Worm (Caenorhabditis elegans) whole organism, young adult: ENCODE results near the gene dyn-1.

Experiments
- B0336.3 ChIP-seq: fragments of 200-800 bp; sonication (Bioruptor generic); IDR thresholded peaks from 2 replicates; pipeline ENCODE4 v1.3.6; 2022; ENCODE audit warnings: missing genetic modification characterization, missing compliant biosample characterization
- C17E4.6 ChIP-seq: fragments of 200-800 bp; sonication (Bioruptor generic); IDR thresholded peaks from 2 replicates; pipeline ENCODE4 v1.3.6; 2022; ENCODE audit warnings: missing genetic modification reagents, missing genetic modification characterization, missing compliant biosample characterization
- D2030.7 ChIP-seq: fragments of 200-800 bp; sonication (Bioruptor generic); IDR thresholded peaks from 2 replicates; pipeline ENCODE4 v1.3.6; 2022; ENCODE audit warnings: missing genetic modification reagents, missing genetic modification characterization, missing compliant biosample characterization
- F22D6.2 ChIP-seq: sonication (generic microtip); optimal IDR thresholded peaks from 2 replicates; lab custom pipeline; 2016; ENCODE audit warnings: mild to moderate bottlenecking, missing genetic modification characterization, missing compliant biosample characterization
- F39B2.1 ChIP-seq: fragments of 200-800 bp; sonication (Bioruptor generic); IDR thresholded peaks from 2 replicates; pipeline ENCODE4 v1.3.6; 2022; ENCODE audit warnings: missing genetic modification reagents, missing genetic modification characterization, missing compliant biosample characterization
- K11D2.4 ChIP-seq: fragments of 200-800 bp; sonication (Bioruptor generic); IDR thresholded peaks from 2 replicates; pipeline ENCODE4 v1.3.6; 2022; ENCODE audit warnings: missing genetic modification reagents, missing genetic modification characterization, missing compliant biosample characterization
- Y53G8AR.9 ChIP-seq: fragments of 200-800 bp; sonication (Bioruptor generic); conservative IDR thresholded peaks from 2 replicates; pipeline ENCODE4 v1.3.6; 2022; ENCODE audit warnings: missing genetic modification reagents, missing genetic modification characterization, missing compliant biosample characterization
- Y56A3A.18 ChIP-seq: fragments of 200-800 bp; sonication (Bioruptor generic); IDR thresholded peaks from 2 replicates; pipeline ENCODE4 v1.3.6; 2022; ENCODE audit warnings: missing genetic modification reagents, missing genetic modification characterization, missing compliant biosample characterization
- Y67H2A.10 ChIP-seq: fragments of 200-800 bp; sonication (Bioruptor generic); conservative IDR thresholded peaks from 2 replicates; pipeline ENCODE4 v1.3.6; 2022; ENCODE audit warnings: missing genetic modification reagents, missing genetic modification characterization, missing compliant biosample characterization
- Y95B8A.8 ChIP-seq: fragments of 200-800 bp; sonication (Bioruptor generic); IDR thresholded peaks from 2 replicates; pipeline ENCODE4 v1.3.6; 2022; ENCODE audit warnings: missing genetic modification reagents, missing genetic modification characterization, missing compliant biosample characterization
- ZK185.1 ChIP-seq: sonication (generic microtip); optimal IDR thresholded peaks from 2 replicates; lab custom pipeline; 2016; ENCODE audit warnings: mild to moderate bottlenecking, missing genetic modification characterization, missing compliant biosample characterization; ENCODE audit not compliant: poor library complexity, severe bottlenecking
- akir-1 ChIP-seq: fragments of 200-800 bp; sonication (Bioruptor generic); optimal IDR thresholded peaks from 2 replicates; lab custom pipeline; 2018; ENCODE audit warnings: mild to moderate bottlenecking, missing genetic modification characterization, moderate library complexity, missing compliant biosample characterization
- atf-7 ChIP-seq: sonication (generic microtip); optimal IDR thresholded peaks from 2 replicates; lab custom pipeline; 2017; ENCODE audit warnings: mild to moderate bottlenecking, missing genetic modification characterization, missing compliant biosample characterization
- attf-5 ChIP-seq: fragments of 200-800 bp; sonication (Bioruptor generic); optimal IDR thresholded peaks from 2 replicates; lab custom pipeline; 2018; ENCODE audit warnings: mild to moderate bottlenecking, missing genetic modification characterization, missing compliant biosample characterization
- attf-6 ChIP-seq: fragments of 200-800 bp; sonication (Bioruptor generic); IDR thresholded peaks from 2 replicates; pipeline ENCODE4 v1.3.6; 2022; ENCODE audit warnings: missing genetic modification reagents, missing genetic modification characterization, missing compliant biosample characterization
- cebp-1 ChIP-seq, 2 experiments: fragments of 200-800 bp in 1 of 2; sonication (Bioruptor generic) in 1 of 2; sonication (generic microtip) in 1 of 2; IDR thresholded peaks in 1 of 2; optimal IDR thresholded peaks in 1 of 2; 2 replicates each; pipeline versions ENCODE4 v1.3.6 to Lab custom; 2017 to 2022; ENCODE audit warnings: missing compliant biosample characterization in 2 of 2, missing genetic modification characterization in 2 of 2, mild to moderate bottlenecking in 1 of 2, missing genetic modification reagents in 1 of 2, moderate library complexity in 1 of 2
- ceh-100 ChIP-seq: fragments of 200-800 bp; sonication (Bioruptor generic); IDR thresholded peaks from 2 replicates; pipeline ENCODE4 v1.3.6; 2022; ENCODE audit warnings: missing genetic modification reagents, missing genetic modification characterization, missing compliant biosample characterization
- chd-7 ChIP-seq: sonication (generic microtip); optimal IDR thresholded peaks from 2 replicates; lab custom pipeline; 2016; ENCODE audit warnings: mild to moderate bottlenecking, missing genetic modification characterization, moderate library complexity, missing compliant biosample characterization
- die-1 ChIP-seq: sonication (generic microtip); optimal IDR thresholded peaks from 2 replicates; lab custom pipeline; 2016; ENCODE audit warnings: missing genotype, mild to moderate bottlenecking, missing genetic modification characterization, missing compliant biosample characterization
- dox-1 ChIP-seq: fragments of 200-800 bp; sonication (Bioruptor generic); IDR thresholded peaks from 2 replicates; pipeline ENCODE4 v1.3.6; 2022; ENCODE audit warnings: missing genetic modification reagents, missing genetic modification characterization, missing compliant biosample characterization
- egl-44 ChIP-seq: fragments of 200-800 bp; sonication (Bioruptor generic); IDR thresholded peaks from 2 replicates; pipeline ENCODE4 v1.3.6; 2022; ENCODE audit warnings: missing genetic modification reagents, missing genetic modification characterization, missing compliant biosample characterization
- egrh-3 ChIP-seq: fragments of 200-800 bp; sonication (Bioruptor generic); IDR thresholded peaks from 2 replicates; pipeline ENCODE4 v1.3.6; 2022; ENCODE audit warnings: missing genetic modification reagents, missing genetic modification characterization, missing compliant biosample characterization
- gei-17 ChIP-seq: fragments of 200-800 bp; sonication (Bioruptor generic); optimal IDR thresholded peaks from 2 replicates; lab custom pipeline; 2018; ENCODE audit warnings: mild to moderate bottlenecking, missing genetic modification characterization, missing compliant biosample characterization
- hsf-1 ChIP-seq: fragments of 200-800 bp; sonication (Bioruptor generic); IDR thresholded peaks from 2 replicates; pipeline ENCODE4 v1.3.6; 2022; ENCODE audit warnings: missing genetic modification reagents, missing genetic modification characterization, missing compliant biosample characterization
- lin-26 ChIP-seq: fragments of 200-800 bp; sonication (Bioruptor generic); IDR thresholded peaks from 2 replicates; pipeline ENCODE4 v1.3.6; 2022; ENCODE audit warnings: missing genetic modification reagents, missing genetic modification characterization, missing compliant biosample characterization
- lin-35 ChIP-seq, 3 experiments: fragments of 150-350 bp in 2 of 3; sonication (generic microtip) in 1 of 3; optimal IDR thresholded peaks; 2 replicates each; lab custom pipeline; 2014 to 2018; ENCODE audit warnings: missing biosample characterization in 3 of 3, missing genetic modification characterization in 3 of 3, missing genetic modification reagents in 3 of 3
- lin-40 ChIP-seq: sonication (generic microtip); optimal IDR thresholded peaks from 2 replicates; lab custom pipeline; 2016; ENCODE audit warnings: missing genetic modification characterization, mild to moderate bottlenecking, missing compliant biosample characterization, missing genotype, missing genetic modification reagents
- lir-1 ChIP-seq: fragments of 200-800 bp; sonication (Bioruptor generic); conservative IDR thresholded peaks from 2 replicates; pipeline ENCODE4 v1.3.6; 2022; ENCODE audit warnings: missing genetic modification reagents, missing genetic modification characterization, missing compliant biosample characterization
- madf-3 ChIP-seq: fragments of 200-800 bp; sonication (Bioruptor generic); IDR thresholded peaks from 2 replicates; pipeline ENCODE4 v1.3.6; 2022; ENCODE audit warnings: missing genetic modification reagents, missing genetic modification characterization, missing compliant biosample characterization
- mcd-1 ChIP-seq: fragments of 200-800 bp; sonication (Bioruptor generic); IDR thresholded peaks from 2 replicates; pipeline ENCODE4 v1.3.6; 2022; ENCODE audit warnings: missing genetic modification reagents, missing genetic modification characterization, missing compliant biosample characterization
- nfya-2 ChIP-seq: fragments of 200-800 bp; sonication (Bioruptor generic); IDR thresholded peaks from 2 replicates; pipeline ENCODE4 v1.3.6; 2022; ENCODE audit warnings: missing genetic modification reagents, missing genetic modification characterization, missing compliant biosample characterization
- nhr-120 ChIP-seq: fragments of 200-800 bp; sonication (Bioruptor generic); IDR thresholded peaks from 2 replicates; pipeline ENCODE4 v1.3.6; 2022; ENCODE audit warnings: missing genetic modification characterization, missing compliant biosample characterization
- nhr-80 ChIP-seq: sonication (generic microtip); optimal IDR thresholded peaks from 2 replicates; lab custom pipeline; 2016; ENCODE audit warnings: missing genetic modification characterization, missing compliant biosample characterization
- pbrm-1 ChIP-seq: fragments of 200-800 bp; sonication (Bioruptor generic); IDR thresholded peaks from 2 replicates; pipeline ENCODE4 v1.3.6; 2022; ENCODE audit warnings: missing genetic modification reagents, missing genetic modification characterization, missing compliant biosample characterization
- rcor-1 ChIP-seq: fragments of 200-800 bp; sonication (Bioruptor generic); IDR thresholded peaks from 2 replicates; pipeline ENCODE4 v1.3.6; 2022; ENCODE audit warnings: missing genetic modification reagents, missing genetic modification characterization, missing compliant biosample characterization
- repo-1 ChIP-seq: sonication (generic microtip); optimal IDR thresholded peaks from 2 replicates; lab custom pipeline; 2017; ENCODE audit warnings: mild to moderate bottlenecking, missing genetic modification characterization, missing compliant biosample characterization
- rpc-1 ChIP-seq, 2 experiments: fragments of 150-350 bp in 1 of 2; sonication (generic microtip) in 1 of 2; optimal IDR thresholded peaks; 2 replicates each; lab custom pipeline; 2014 to 2018; ENCODE audit warnings: missing biosample characterization in 1 of 2, missing genetic modification characterization in 1 of 2, missing genetic modification reagents in 1 of 2, missing genotype in 1 of 2
- somi-1 ChIP-seq: fragments of 200-800 bp; sonication (Bioruptor generic); optimal IDR thresholded peaks from 2 replicates; lab custom pipeline; 2018; ENCODE audit warnings: mild to moderate bottlenecking, missing genetic modification characterization, missing compliant biosample characterization
- tlf-1 ChIP-seq: fragments of 200-800 bp; sonication (Bioruptor generic); optimal IDR thresholded peaks from 2 replicates; lab custom pipeline; 2018; ENCODE audit warnings: mild to moderate bottlenecking, missing genetic modification characterization, missing compliant biosample characterization
- zfh-2 ChIP-seq: fragments of 200-800 bp; sonication (Bioruptor generic); conservative IDR thresholded peaks from 2 replicates; pipeline ENCODE4 v1.3.6; 2022; ENCODE audit warnings: missing genetic modification reagents, missing genetic modification characterization, missing compliant biosample characterization
- zim-3 ChIP-seq: sonication (generic microtip); optimal IDR thresholded peaks from 2 replicates; lab custom pipeline; 2017; ENCODE audit warnings: mild to moderate bottlenecking, missing genetic modification characterization, moderate library complexity, missing compliant biosample characterization
- ztf-22 ChIP-seq: fragments of 200-800 bp; sonication (Bioruptor generic); optimal IDR thresholded peaks from 2 replicates; lab custom pipeline; 2018; ENCODE audit warnings: mild to moderate bottlenecking, missing genetic modification characterization, moderate library complexity, missing compliant biosample characterization
- ztf-3 ChIP-seq: fragments of 200-800 bp; sonication (Bioruptor generic); optimal IDR thresholded peaks from 2 replicates; lab custom pipeline; 2018; ENCODE audit warnings: mild to moderate bottlenecking, missing genetic modification characterization, missing compliant biosample characterization

dyn-1 gene

DNA sequence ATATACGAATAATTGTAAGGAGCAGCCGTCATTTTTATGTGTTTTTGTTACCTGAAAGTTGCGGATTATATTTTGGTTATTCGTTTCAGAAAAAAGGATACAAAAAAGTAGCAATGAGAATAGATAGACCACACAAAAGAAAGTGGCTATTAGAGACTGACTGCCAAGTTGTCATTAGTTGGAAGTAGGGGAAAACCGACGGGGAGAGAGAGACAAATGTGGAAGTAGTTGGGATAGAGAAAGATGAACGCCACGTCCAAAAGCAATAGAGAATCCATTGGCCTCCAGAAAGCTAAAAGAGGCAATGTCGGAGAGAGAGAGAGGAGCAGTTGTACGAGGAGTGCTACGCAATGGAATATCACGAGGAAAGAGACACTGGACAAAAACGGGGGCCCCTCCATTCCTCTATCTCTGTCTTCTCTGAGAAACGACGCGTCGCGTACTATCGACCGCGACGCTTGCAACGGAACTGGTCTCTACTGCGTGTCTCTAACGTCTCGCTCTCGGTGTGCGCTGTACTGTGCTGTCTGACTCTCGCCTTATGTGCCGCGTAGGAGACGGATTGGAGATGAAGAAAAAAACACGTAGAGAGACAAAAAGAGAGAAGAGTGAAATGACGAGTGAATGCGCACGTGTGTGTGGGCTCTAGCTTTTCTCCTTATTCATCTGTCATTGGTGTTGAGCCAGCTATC is 38.0 kb downstream of the dyn-1 start, which contains the start of gene rab-14 (continued):
- no peak for TF ChIP-seq F22D6.2 (tag; lab: Kevin White, UChicago)
- TF ChIP-seq die-1: no peak
- no peak for TF ChIP-seq F39B2.1 (GFP tag; lab: Robert Waterston, UW)
- no peak for TF ChIP-seq nhr-120
- no peak for TF ChIP-seq egl-44 (GFP tag; lab: Robert Waterston, UW)
- no peak for TF ChIP-seq ZK185.1 (tag; lab: Kevin White, UChicago)
- TF ChIP-seq akir-1: no peak
- TF ChIP-seq hsf-1: no peak
- peak; percentile 26 for TF ChIP-seq atf-7 (tag; lab: Kevin White, UChicago)
- TF ChIP-seq D2030.7 (GFP tag; lab: Robert Waterston, UW): no peak

DNA sequence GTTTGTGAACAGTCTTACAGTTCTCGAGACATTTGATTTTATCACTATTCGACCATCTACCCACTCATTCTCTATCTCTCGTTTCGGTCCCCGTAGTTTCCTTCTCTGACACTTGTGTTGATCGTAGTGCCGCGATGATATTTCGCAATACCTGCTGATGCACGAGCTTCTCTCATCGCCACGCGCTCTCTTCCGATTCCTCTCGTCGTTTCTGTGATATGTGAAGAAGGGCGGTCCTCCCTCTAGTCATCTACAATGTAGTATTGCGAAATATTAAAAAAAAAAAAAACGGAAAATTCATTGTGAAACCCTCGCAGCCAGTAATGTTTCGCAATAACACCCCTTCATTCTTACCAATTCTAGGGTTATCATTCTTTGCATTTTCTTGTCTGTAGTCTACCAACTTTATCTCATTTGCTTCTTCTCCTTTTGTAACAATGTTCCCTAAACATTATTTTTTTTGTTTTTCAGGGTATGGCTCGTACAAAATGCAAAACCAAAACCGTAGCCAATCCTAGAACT is 38.9 kb downstream of the dyn-1 start, which contains the start of gene nipi-3:
TSS of gene nipi-3 (plus strand) at position 472 of the 522 bp plus-strand sequence.
- TF ChIP-seq atf-7 (tag; lab: Kevin White, UChicago): peak; percentile 92
- peak; percentile 99 for TF ChIP-seq nhr-80
- TF ChIP-seq dox-1 (GFP tag; lab: Robert Waterston, UW): peak; percentile 87
- peak; percentile 77; the same call in 1 of the 2 replicates for TF ChIP-seq Y95B8A.8 (GFP tag; lab: Robert Waterston, UW)
- TF ChIP-seq repo-1 (tag; lab: Kevin White, UChicago): no peak
- peak; percentile 94 for TF ChIP-seq zfh-2 (GFP tag; lab: Robert Waterston, UW)
- peak; percentile 83 for TF ChIP-seq lin-26 (GFP tag; lab: Robert Waterston, UW)
- peak; percentile 68 for TF ChIP-seq egrh-3 (GFP tag; lab: Robert Waterston, UW)
- TF ChIP-seq chd-7 (tag; lab: Kevin White, UChicago): peak; percentile 83
- peak; percentile 75 for TF ChIP-seq gei-17 (GFP tag; lab: Kevin White, UChicago)
- TF ChIP-seq cebp-1 (GFP tag; IDR thresholded peaks at IDR 0.05; lab: Robert Waterston, UW): peak; percentile 100
- TF ChIP-seq cebp-1 (tag; optimal IDR thresholded peaks at IDR 0.05; lab: Kevin White, UChicago): peak; percentile 100
- TF ChIP-seq pbrm-1: peak; percentile 90
- TF ChIP-seq ztf-3: peak; percentile 58
- TF ChIP-seq attf-5 (GFP tag; lab: Kevin White, UChicago): peak; percentile 95
- TF ChIP-seq rpc-1 (optimal IDR thresholded peaks at IDR 0.05; lab: Kevin White, UChicago): no peak
- TF ChIP-seq rpc-1 (tag; optimal IDR thresholded peaks at IDR 0.05; lab: Kevin White, UChicago): no peak
- 0 out of 2 replicates have a peak, but pooled peaks have one; percentile 41 for TF ChIP-seq Y53G8AR.9 (GFP tag; lab: Robert Waterston, UW)
- no peak for TF ChIP-seq zim-3
- peak; percentile 69 for TF ChIP-seq rcor-1 (GFP tag; lab: Robert Waterston, UW)
- TF ChIP-seq nfya-2 (GFP tag; lab: Robert Waterston, UW): no peak
- TF ChIP-seq ZK185.1 (tag; lab: Kevin White, UChicago): peak; percentile 84
- peak; percentile 77; the same call in 1 of the 2 replicates for TF ChIP-seq lir-1
- no peak for TF ChIP-seq die-1
- TF ChIP-seq Y67H2A.10 (GFP tag; lab: Robert Waterston, UW): 0 out of 2 replicates have a peak, but pooled peaks have one; percentile 17
- TF ChIP-seq tlf-1 (GFP tag; lab: Kevin White, UChicago): peak; percentile 70
- TF ChIP-seq somi-1 (GFP tag; lab: Kevin White, UChicago): peak; percentile 86
- peak; percentile 94 for TF ChIP-seq lin-40 (tag; lab: Kevin White, UChicago)
- peak; percentile 73 for TF ChIP-seq B0336.3 (GFP tag; lab: Robert Waterston, UW)
- 0 out of 2 replicates have a peak, but pooled peaks have one; percentile 66 for TF ChIP-seq madf-3
- peak; percentile 17; the same call in 1 of the 2 replicates for TF ChIP-seq ceh-100 (GFP tag; lab: Robert Waterston, UW)
- peak in 1 of 3 experiments; percentile 85 for TF ChIP-seq lin-35 (GFP tag; optimal IDR thresholded peaks at IDR 0.05; lab: Kevin White, UChicago)
- TF ChIP-seq attf-6 (GFP tag; lab: Robert Waterston, UW): no peak
- peak; percentile 69; the same call in 1 of the 2 replicates for TF ChIP-seq Y56A3A.18 (GFP tag; lab: Robert Waterston, UW)
- TF ChIP-seq mcd-1 (GFP tag; lab: Robert Waterston, UW): peak; percentile 79
- peak; percentile 81 for TF ChIP-seq egl-44 (GFP tag; lab: Robert Waterston, UW)
- peak; percentile 87 for TF ChIP-seq ztf-22 (GFP tag; lab: Kevin White, UChicago)
- TF ChIP-seq C17E4.6 (GFP tag; lab: Robert Waterston, UW): 0 out of 2 replicates have a peak, but pooled peaks have one; percentile 27
- peak; percentile 95 for TF ChIP-seq K11D2.4 (GFP tag; lab: Robert Waterston, UW)
